Fruit fly (Drosophila melanogaster) whole organism, embryonic: ENCODE data around the gene CG6938.

Experiments
- Asciz ChIP-seq: fragments of 200-800 bp; sonication (Bioruptor generic); optimal IDR thresholded peaks from 2 replicates; lab custom pipeline; 2017; ENCODE audit warnings: missing biosample characterization, mild to moderate bottlenecking, missing genetic modification characterization, missing genetic modification reagents
- Awh ChIP-seq: fragments of 200-800 bp; sonication (Bioruptor generic); IDR thresholded peaks from 2 replicates; pipeline ENCODE4, ENCODE4 v1.3.6; 2022; ENCODE audit warnings: missing biosample characterization, missing genetic modification characterization
- B-H1 ChIP-seq: fragments of 200-800 bp; sonication (Bioruptor generic); IDR thresholded peaks from 3 replicates; pipeline ENCODE4 v1.3.6; 2022; ENCODE audit warnings: missing biosample characterization, missing genetic modification characterization
- Bgb ChIP-seq: fragments of 200-800 bp; sonication (Bioruptor generic); IDR thresholded peaks from 2 replicates; pipeline ENCODE4 v1.3.6; 2022; ENCODE audit warnings: missing biosample characterization, missing genetic modification characterization; ENCODE audit not compliant: partially characterized antibody
- Blimp-1 ChIP-seq: fragments of 200-800 bp; sonication (Bioruptor generic); optimal IDR thresholded peaks from 3 replicates; lab custom pipeline; 2018; ENCODE audit warnings: missing biosample characterization, missing genetic modification characterization, mild to moderate bottlenecking, moderate library complexity, missing genetic modification reagents
- CG10267 ChIP-seq: fragments of 200-800 bp; sonication (Bioruptor generic); optimal IDR thresholded peaks from 2 replicates; lab custom pipeline; 2018; ENCODE audit warnings: missing biosample characterization, mild to moderate bottlenecking, missing genetic modification characterization, moderate library complexity
- CG10654 ChIP-seq: fragments of 200-800 bp; sonication (Bioruptor generic); optimal IDR thresholded peaks from 2 replicates; lab custom pipeline; 2016; ENCODE audit warnings: missing biosample characterization, missing genetic modification characterization
- CG10979 ChIP-seq: fragments of 200-800 bp; sonication (Bioruptor generic); optimal IDR thresholded peaks from 2 replicates; lab custom pipeline; 2018; ENCODE audit warnings: missing biosample characterization, mild to moderate bottlenecking, missing genetic modification characterization, moderate library complexity
- CG11696 ChIP-seq: fragments of 200-800 bp; sonication (Bioruptor generic); IDR thresholded peaks from 2 replicates; pipeline ENCODE4 v1.3.6; 2022; ENCODE audit warnings: missing biosample characterization, missing genetic modification characterization
- CG12155 ChIP-seq: fragments of 200-800 bp; sonication (Bioruptor generic); optimal IDR thresholded peaks from 3 replicates; lab custom pipeline; 2016; ENCODE audit warnings: missing biosample characterization, missing genetic modification characterization
- CG1233 ChIP-seq: fragments of 200-800 bp; sonication (Bioruptor generic); optimal IDR thresholded peaks from 4 replicates; lab custom pipeline; 2018; ENCODE audit warnings: missing biosample characterization, mild to moderate bottlenecking, missing genetic modification characterization
- CG12942 ChIP-seq: fragments of 200-800 bp; sonication (Bioruptor generic); optimal IDR thresholded peaks from 3 replicates; lab custom pipeline; 2016; ENCODE audit warnings: missing biosample characterization, missing genetic modification characterization
- CG14014 ChIP-seq: fragments of 200-800 bp; sonication (Bioruptor generic); IDR thresholded peaks from 2 replicates; pipeline ENCODE4 v1.3.6; 2022; ENCODE audit warnings: missing biosample characterization, missing genetic modification characterization
- CG15514 ChIP-seq: fragments of 200-800 bp; sonication (Bioruptor generic); optimal IDR thresholded peaks from 3 replicates; lab custom pipeline; 2017; ENCODE audit warnings: missing biosample characterization, missing genetic modification characterization, mild to moderate bottlenecking, moderate library complexity, missing genetic modification reagents
- CG2116 ChIP-seq: fragments of 200-800 bp; sonication (Bioruptor generic); optimal IDR thresholded peaks from 3 replicates; lab custom pipeline; 2018; ENCODE audit warnings: missing biosample characterization, mild to moderate bottlenecking, missing genetic modification characterization
- CG2120 ChIP-seq: fragments of 200-800 bp; sonication (Bioruptor generic); optimal IDR thresholded peaks from 3 replicates; lab custom pipeline; 2016; ENCODE audit warnings: missing biosample characterization, missing genetic modification characterization
- CG34224 ChIP-seq: fragments of 200-800 bp; sonication (Bioruptor generic); IDR thresholded peaks from 3 replicates; pipeline ENCODE4 v1.3.6; 2022; ENCODE audit warnings: missing biosample characterization, missing genetic modification characterization; ENCODE audit not compliant: partially characterized antibody
- CG3726 ChIP-seq: fragments of 200-800 bp; sonication (Bioruptor generic); IDR thresholded peaks from 3 replicates; pipeline ENCODE4, ENCODE4 v1.3.6; 2022; ENCODE audit warnings: missing biosample characterization, missing genetic modification characterization
- CG9609 ChIP-seq: fragments of 200-800 bp; sonication (Bioruptor generic); optimal IDR thresholded peaks from 3 replicates; lab custom pipeline; 2016; ENCODE audit warnings: missing biosample characterization, missing genetic modification characterization
- CG9817 ChIP-seq: fragments of 200-800 bp; sonication (Bioruptor generic); optimal IDR thresholded peaks from 2 replicates; lab custom pipeline; 2018; ENCODE audit warnings: missing biosample characterization, mild to moderate bottlenecking, missing genetic modification characterization, moderate library complexity
- CoRest ChIP-seq: fragments of 200-800 bp; sonication (Bioruptor generic); optimal IDR thresholded peaks from 3 replicates; lab custom pipeline; 2018; ENCODE audit warnings: missing biosample characterization, mild to moderate bottlenecking, missing genetic modification characterization, moderate library complexity
- D ChIP-seq, 2 experiments: fragments of 200-800 bp in 1 of 2; fragments of >200 bp in 1 of 2; sonication (Bioruptor generic) in 1 of 2; optimal IDR thresholded peaks; 2 replicates in 1 of 2; 3 replicates in 1 of 2; lab custom pipeline; 2017; ENCODE audit warnings: mild to moderate bottlenecking in 1 of 2, missing biosample characterization in 1 of 2, missing genetic modification characterization in 1 of 2, missing genetic modification reagents in 1 of 2
- Dip2 ChIP-seq: fragments of 200-800 bp; sonication (Bioruptor generic); IDR thresholded peaks from 2 replicates; pipeline ENCODE4 v1.3.6; 2022; ENCODE audit warnings: missing biosample characterization, missing genetic modification characterization
- Dll ChIP-seq: fragments of 200-800 bp; sonication (Bioruptor generic); IDR thresholded peaks from 4 replicates; pipeline ENCODE4 v1.3.6; 2022; ENCODE audit warnings: missing biosample characterization, missing genetic modification characterization; ENCODE audit not compliant: partially characterized antibody
- Dp ChIP-seq: fragments of 200-800 bp; sonication (Bioruptor generic); optimal IDR thresholded peaks from 2 replicates; lab custom pipeline; 2018; ENCODE audit warnings: missing biosample characterization, mild to moderate bottlenecking, missing genetic modification characterization, moderate library complexity
- Ets65A ChIP-seq: fragments of 200-800 bp; sonication (Bioruptor generic); peaks from one replicate; lab custom pipeline; 2016; ENCODE audit warnings: missing biosample characterization, missing genetic modification characterization
- H2.0 ChIP-seq: fragments of 200-800 bp; sonication (Bioruptor generic); IDR thresholded peaks from 2 replicates; pipeline ENCODE4 v1.3.6; 2022; ENCODE audit warnings: missing biosample characterization, missing genetic modification characterization
- Jarid2 ChIP-seq: fragments of 200-800 bp; sonication (Bioruptor generic); optimal IDR thresholded peaks from 3 replicates; lab custom pipeline; 2017; ENCODE audit warnings: mild to moderate bottlenecking, missing biosample characterization, missing genetic modification reagents, missing genetic modification characterization
- Kr ChIP-seq: fragments of 200-800 bp; sonication (Bioruptor generic); optimal IDR thresholded peaks from 2 replicates; lab custom pipeline; 2017; ENCODE audit warnings: missing biosample characterization, mild to moderate bottlenecking, missing genetic modification characterization
- MBD-R2 ChIP-seq: fragments of 200-800 bp; sonication (Bioruptor generic); IDR thresholded peaks from 2 replicates; pipeline ENCODE4 v1.3.6; 2022; ENCODE audit warnings: missing biosample characterization, missing genetic modification characterization
- Opbp ChIP-seq: fragments of 200-800 bp; sonication (Bioruptor generic); IDR thresholded peaks from 3 replicates; pipeline ENCODE4 v1.3.6; 2022; ENCODE audit warnings: missing biosample characterization, missing genetic modification characterization; ENCODE audit not compliant: partially characterized antibody
- Sox102F ChIP-seq: fragments of 200-800 bp; sonication (Bioruptor generic); optimal IDR thresholded peaks from 2 replicates; lab custom pipeline; 2018; ENCODE audit warnings: missing biosample characterization, mild to moderate bottlenecking, missing genetic modification characterization, moderate library complexity
- Sry-δ ChIP-seq: fragments of 200-800 bp; sonication (Bioruptor generic); optimal IDR thresholded peaks from 2 replicates; lab custom pipeline; 2016; ENCODE audit warnings: missing biosample characterization, missing genetic modification characterization
- Ssrp ChIP-seq: fragments of 200-800 bp; sonication (Bioruptor generic); optimal IDR thresholded peaks from 2 replicates; lab custom pipeline; 2018; ENCODE audit warnings: missing biosample characterization, mild to moderate bottlenecking, missing genetic modification characterization, moderate library complexity
- Trl ChIP-seq, 3 experiments: fragments of >200 bp in 2 of 3; fragments of 200-800 bp in 1 of 3; sonication (Bioruptor generic) in 1 of 3; optimal IDR thresholded peaks; 2 replicates in 1 of 3; 3 replicates in 2 of 3; lab custom pipeline; 2016 to 2017; ENCODE audit warnings: missing biosample characterization in 1 of 3, missing genetic modification characterization in 1 of 3
- az2 ChIP-seq: fragments of 200-800 bp; sonication (Bioruptor generic); optimal IDR thresholded peaks from 3 replicates; lab custom pipeline; 2016; ENCODE audit warnings: missing biosample characterization, missing genetic modification characterization
- bab2 ChIP-seq: fragments of 200-800 bp; sonication (Bioruptor generic); optimal IDR thresholded peaks from 2 replicates; lab custom pipeline; 2016; ENCODE audit warnings: missing biosample characterization, missing genetic modification characterization
- chm ChIP-seq: fragments of 200-800 bp; sonication (Bioruptor generic); IDR thresholded peaks from 2 replicates; pipeline ENCODE4 v1.3.6; 2022; ENCODE audit warnings: missing biosample characterization, missing genetic modification characterization
- fd3F ChIP-seq: fragments of 200-800 bp; sonication (Bioruptor generic); optimal IDR thresholded peaks from 2 replicates; lab custom pipeline; 2018; ENCODE audit warnings: missing biosample characterization, mild to moderate bottlenecking, missing genetic modification characterization, moderate library complexity
- fd96Cb ChIP-seq: fragments of 200-800 bp; sonication (Bioruptor generic); optimal IDR thresholded peaks from 2 replicates; lab custom pipeline; 2018; ENCODE audit warnings: missing biosample characterization, mild to moderate bottlenecking, missing genetic modification characterization, moderate library complexity
- gt ChIP-seq: fragments of 200-800 bp; sonication (Bioruptor generic); IDR thresholded peaks from 2 replicates; pipeline ENCODE4 v1.3.6; 2022; ENCODE audit warnings: missing biosample characterization, missing genetic modification characterization
- ind ChIP-seq: fragments of 200-800 bp; sonication (Bioruptor generic); optimal IDR thresholded peaks from 3 replicates; lab custom pipeline; 2016; ENCODE audit warnings: missing biosample characterization, missing genetic modification characterization
- kah ChIP-seq: fragments of 200-800 bp; sonication (Bioruptor generic); optimal IDR thresholded peaks from 2 replicates; lab custom pipeline; 2018; ENCODE audit warnings: missing biosample characterization, mild to moderate bottlenecking, missing genetic modification characterization
- phol ChIP-seq: fragments of 200-800 bp; sonication (Bioruptor generic); optimal IDR thresholded peaks from 3 replicates; lab custom pipeline; 2018; ENCODE audit warnings: missing biosample characterization, mild to moderate bottlenecking, missing genetic modification characterization, moderate library complexity
- pzg ChIP-seq: fragments of 200-800 bp; sonication (Bioruptor generic); optimal IDR thresholded peaks from 3 replicates; lab custom pipeline; 2018; ENCODE audit warnings: missing biosample characterization, mild to moderate bottlenecking, missing genetic modification characterization, moderate library complexity
- row ChIP-seq: fragments of 200-800 bp; sonication (Bioruptor generic); IDR thresholded peaks from 3 replicates; pipeline ENCODE4 v1.3.6; 2022; ENCODE audit warnings: missing biosample characterization, missing genetic modification characterization
- seq ChIP-seq: fragments of 200-800 bp; sonication (Bioruptor generic); IDR thresholded peaks from 2 replicates; pipeline ENCODE4 v1.3.6; 2022; ENCODE audit warnings: missing biosample characterization, missing genetic modification characterization
- toy ChIP-seq: fragments of 200-800 bp; sonication (Bioruptor generic); IDR thresholded peaks from 2 replicates; pipeline ENCODE4 v1.3.6; 2022; ENCODE audit warnings: missing biosample characterization, missing genetic modification characterization
- zfh2 ChIP-seq: fragments of 200-800 bp; sonication (Bioruptor generic); optimal IDR thresholded peaks from 2 replicates; lab custom pipeline; 2016; ENCODE audit warnings: missing biosample characterization, missing genetic modification characterization

CG6938 gene

dm6 chr3L:11992960-11993359 lies 8.3 kb downstream of the CG6938 start, which contains the start of gene viaf (continued):
- TF ChIP-seq Bgb (GFP tag; lab: Robert Waterston, UW), result peak; percentile 96
- no peak for TF ChIP-seq Kr
- TF ChIP-seq CG9609 (GFP tag; lab: Kevin White, UChicago), result no peak
- peak; percentile 37 for TF ChIP-seq CG12155 (GFP tag; lab: Kevin White, UChicago)
- peak; percentile 53 for TF ChIP-seq az2 (GFP tag; lab: Kevin White, UChicago)
- TF ChIP-seq Sox102F (GFP tag; lab: Kevin White, UChicago), result peak; percentile 51
- TF ChIP-seq Trl (optimal IDR thresholded peaks at IDR 0.05; lab: Kevin White, UChicago), result no peak
- no peak for TF ChIP-seq Trl (GFP tag; optimal IDR thresholded peaks at IDR 0.05; lab: Kevin White, UChicago)
- peak; percentile 91 for TF ChIP-seq Dll (GFP tag; lab: Robert Waterston, UW)
- TF ChIP-seq Dip2 (GFP tag; lab: Robert Waterston, UW), result no peak
- TF ChIP-seq Awh (GFP tag; lab: Robert Waterston, UW), result no peak
- peak; percentile 70 for TF ChIP-seq CG10267 (tag; lab: Kevin White, UChicago)
- peak; percentile 18 for TF ChIP-seq bab2 (GFP tag; lab: Kevin White, UChicago)
- peak; percentile 86 for TF ChIP-seq row
- peak; percentile 57 for TF ChIP-seq ind
- TF ChIP-seq MBD-R2 (GFP tag; lab: Robert Waterston, UW), result peak; percentile 81
- TF ChIP-seq CG14014 (GFP tag; lab: Robert Waterston, UW), result peak; percentile 25; the same call in 1 of the 2 replicates
- TF ChIP-seq Ssrp (tag; lab: Kevin White, UChicago), result peak; percentile 45
- peak; percentile 97 for TF ChIP-seq Opbp (GFP tag; lab: Robert Waterston, UW)
- TF ChIP-seq CG34224 (GFP tag; lab: Robert Waterston, UW), result peak; percentile 87
- peak; percentile 30 for TF ChIP-seq fd3F (GFP tag; lab: Kevin White, UChicago)
- peak; percentile 52 for TF ChIP-seq CG10979 (tag; lab: Kevin White, UChicago)
- peak; percentile 16; the same call in 1 of the 3 replicates for TF ChIP-seq B-H1 (GFP tag; lab: Robert Waterston, UW)
- TF ChIP-seq Jarid2 (GFP tag; lab: Kevin White, UChicago), result peak; percentile 25
- no peak for TF ChIP-seq Blimp-1
- TF ChIP-seq CoRest (tag; lab: Kevin White, UChicago), result peak; percentile 60
- peak; percentile 16 for TF ChIP-seq CG9817
- TF ChIP-seq CG1233 (GFP tag; lab: Kevin White, UChicago), result no peak
- peak; percentile 58 for TF ChIP-seq CG2116
- TF ChIP-seq CG10654 (GFP tag; lab: Kevin White, UChicago), result peak; percentile 49
- TF ChIP-seq Sry-δ, result peak; percentile 83
- TF ChIP-seq pzg (GFP tag; lab: Kevin White, UChicago), result peak; percentile 62
- no peak for TF ChIP-seq seq (GFP tag; lab: Robert Waterston, UW)
- no peak for TF ChIP-seq toy
- peak; percentile 62 for TF ChIP-seq CG2120 (GFP tag; lab: Kevin White, UChicago)
- TF ChIP-seq CG11696, result no peak
- TF ChIP-seq zfh2 (GFP tag; lab: Kevin White, UChicago), result peak; percentile 36
- peak; percentile 86 for TF ChIP-seq Ets65A (GFP tag; lab: Kevin White, UChicago)
- peak; percentile 43 for TF ChIP-seq Dp (GFP tag; lab: Kevin White, UChicago)
- TF ChIP-seq kah, result no peak
- peak; percentile 69 for TF ChIP-seq phol
- TF ChIP-seq gt (GFP tag; lab: Robert Waterston, UW), result no peak
- peak; percentile 22 for TF ChIP-seq fd96Cb
- peak; percentile 83 for TF ChIP-seq CG15514
- no peak for TF ChIP-seq Asciz (GFP tag; lab: Kevin White, UChicago)
- TF ChIP-seq CG12942, result peak; percentile 42
- no peak for TF ChIP-seq D (optimal IDR thresholded peaks at IDR 0.05; lab: Kevin White, UChicago)
- no peak for TF ChIP-seq D (GFP tag; optimal IDR thresholded peaks at IDR 0.05; lab: Kevin White, UChicago)
- no peak for TF ChIP-seq chm (GFP tag; lab: Robert Waterston, UW)
- no peak for TF ChIP-seq CG3726 (GFP tag; lab: Robert Waterston, UW)
- peak; percentile 42; the same call in 1 of the 2 replicates for TF ChIP-seq H2.0 (GFP tag; lab: Robert Waterston, UW)
